Fruit fly (Drosophila melanogaster): ENCODE results near the gene Col4a1.

- no peak for TF ChIP-seq CTCF (optimal IDR thresholded peaks at IDR 0.05)
- TF ChIP-seq CG8478 (optimal IDR thresholded peaks at IDR 0.05), result no peak
Measured at dm6 chr2L:4995837-4996136, 33.6 kb upstream of the Col4a1 start.

Data from S2 (cell line).